Worm (Caenorhabditis elegans) whole organism, L1 larva: ENCODE measurements around the gene R09H10.6.
A peak's percentile ranks its signal among the peaks of the same experiment; 100 is the strongest.

Experiments
- C04F5.9 ChIP-seq: sonication (generic microtip); optimal IDR thresholded peaks from 2 replicates; lab custom pipeline; 2016; ENCODE audit warnings: missing genetic modification characterization, missing compliant biosample characterization
- C16A3.4 ChIP-seq: fragments of 150-350 bp; optimal IDR thresholded peaks from 2 replicates; lab custom pipeline; 2014; ENCODE audit warnings: missing biosample characterization, missing genetic modification characterization
- aha-1 ChIP-seq: fragments of 150-350 bp; optimal IDR thresholded peaks from 2 replicates; lab custom pipeline; 2014; ENCODE audit warnings: missing biosample characterization, missing genetic modification characterization
- blmp-1 ChIP-seq: fragments of 150-350 bp; optimal IDR thresholded peaks from 2 replicates; lab custom pipeline; 2014; ENCODE audit warnings: missing biosample characterization, missing genetic modification characterization
- ceh-90 ChIP-seq: sonication (generic microtip); optimal IDR thresholded peaks from 2 replicates; lab custom pipeline; 2016; ENCODE audit warnings: missing genetic modification characterization, missing compliant biosample characterization
- dpl-1 ChIP-seq, 3 experiments: fragments of 150-350 bp in 2 of 3; sonication (generic microtip) in 1 of 3; optimal IDR thresholded peaks; 2 replicates each; lab custom pipeline; 2014 to 2017; ENCODE audit warnings: missing biosample characterization in 3 of 3, missing genetic modification characterization in 3 of 3, missing genetic modification reagents in 3 of 3
- dsc-1 ChIP-seq: sonication (generic microtip); optimal IDR thresholded peaks from 2 replicates; lab custom pipeline; 2016; ENCODE audit warnings: mild to moderate bottlenecking, missing genetic modification characterization, missing compliant biosample characterization
- efl-1 ChIP-seq, 4 experiments: fragments of 150-350 bp; optimal IDR thresholded peaks in 3 of 4; peaks in 1 of 4; 1 replicate in 1 of 4; 2 replicates in 3 of 4; lab custom pipeline; 2014; ENCODE audit warnings: missing biosample characterization in 2 of 4, missing genetic modification characterization in 2 of 4, missing genetic modification reagents in 2 of 4
- efl-3 ChIP-seq: fragments of 200-800 bp; sonication (Bioruptor generic); optimal IDR thresholded peaks from 2 replicates; lab custom pipeline; 2018; ENCODE audit warnings: mild to moderate bottlenecking, missing genetic modification characterization, missing compliant biosample characterization
- elt-3 ChIP-seq, 6 experiments: fragments of 150-350 bp in 1 of 6; sonication (generic microtip); optimal IDR thresholded peaks; 2 replicates each; lab custom pipeline; 2017 to 2018; ENCODE audit warnings: missing biosample characterization in 6 of 6, missing genetic modification characterization in 6 of 6, inconsistent platforms in 1 of 6
- fkh-4 ChIP-seq: sonication (generic microtip); optimal IDR thresholded peaks from 2 replicates; lab custom pipeline; 2016; ENCODE audit warnings: missing compliant biosample characterization, missing genetic modification characterization, borderline replicate concordance
- fos-1 ChIP-seq: fragments of 150-350 bp; optimal IDR thresholded peaks from 2 replicates; lab custom pipeline; 2014; ENCODE audit warnings: missing biosample characterization, missing genetic modification characterization
- irx-1 ChIP-seq: sonication (generic microtip); optimal IDR thresholded peaks from 2 replicates; lab custom pipeline; 2016; ENCODE audit warnings: missing genetic modification characterization, missing compliant biosample characterization
- jun-1 ChIP-seq: fragments of 150-350 bp; optimal IDR thresholded peaks from 2 replicates; lab custom pipeline; 2014; ENCODE audit warnings: missing biosample characterization, missing genetic modification reagents, missing genetic modification characterization
- lin-14 ChIP-seq: fragments of 200-800 bp; sonication (Bioruptor generic); optimal IDR thresholded peaks from 2 replicates; lab custom pipeline; 2018; ENCODE audit warnings: mild to moderate bottlenecking, missing genetic modification characterization, moderate library complexity, missing compliant biosample characterization
- mab-9 ChIP-seq: fragments of 200-800 bp; sonication (Bioruptor generic); IDR thresholded peaks from 2 replicates; pipeline ENCODE4 v1.3.6; 2022; ENCODE audit warnings: missing genetic modification reagents, missing genetic modification characterization, missing compliant biosample characterization
- mdl-1 ChIP-seq, 2 experiments: fragments of 150-350 bp; optimal IDR thresholded peaks; 2 replicates each; lab custom pipeline; 2014 to 2017; ENCODE audit warnings: missing biosample characterization in 2 of 2, missing genetic modification characterization in 2 of 2, inconsistent platforms in 1 of 2
- nhr-12 ChIP-seq: sonication (generic microtip); optimal IDR thresholded peaks from 2 replicates; lab custom pipeline; 2017; ENCODE audit warnings: missing biosample characterization, missing genetic modification characterization
- nhr-19 ChIP-seq: fragments of 200-800 bp; sonication (Bioruptor generic); conservative IDR thresholded peaks from 2 replicates; pipeline ENCODE4 v1.3.6; 2022; ENCODE audit warnings: missing genetic modification characterization, missing compliant biosample characterization
- nhr-20 ChIP-seq: sonication (generic microtip); optimal IDR thresholded peaks from 2 replicates; lab custom pipeline; 2016; ENCODE audit warnings: mild to moderate bottlenecking, missing genetic modification characterization, missing compliant biosample characterization
- nhr-237 ChIP-seq: fragments of 150-350 bp; optimal IDR thresholded peaks from 2 replicates; lab custom pipeline; 2014; ENCODE audit warnings: missing biosample characterization, missing genetic modification characterization
- nhr-71 ChIP-seq: sonication (generic microtip); optimal IDR thresholded peaks from 2 replicates; lab custom pipeline; 2016; ENCODE audit warnings: mild to moderate bottlenecking, missing genetic modification characterization, moderate library complexity, missing compliant biosample characterization
- nhr-76 ChIP-seq: sonication (generic microtip); optimal IDR thresholded peaks from 2 replicates; lab custom pipeline; 2017; ENCODE audit warnings: missing biosample characterization, missing genetic modification characterization
- nhr-85 ChIP-seq: sonication (generic microtip); peaks from one replicate; lab custom pipeline; 2016; ENCODE audit warnings: missing genetic modification characterization, inconsistent platforms, missing compliant biosample characterization
- pax-3 ChIP-seq: fragments of 200-800 bp; sonication (Bioruptor generic); optimal IDR thresholded peaks from 2 replicates; lab custom pipeline; 2018; ENCODE audit warnings: mild to moderate bottlenecking, missing genetic modification characterization, moderate library complexity, missing compliant biosample characterization
- pqm-1 ChIP-seq: sonication (generic microtip); optimal IDR thresholded peaks from 3 replicates; lab custom pipeline; 2017; ENCODE audit warnings: missing biosample characterization, missing genetic modification characterization
- rnt-1 ChIP-seq: sonication (generic microtip); optimal IDR thresholded peaks from 2 replicates; lab custom pipeline; 2016; ENCODE audit warnings: mild to moderate bottlenecking, missing genetic modification characterization, moderate library complexity, missing compliant biosample characterization
- snu-23 ChIP-seq: sonication (generic microtip); optimal IDR thresholded peaks from 2 replicates; lab custom pipeline; 2016; ENCODE audit warnings: missing genetic modification characterization, missing compliant biosample characterization
- sox-4 ChIP-seq: sonication (generic microtip); optimal IDR thresholded peaks from 2 replicates; lab custom pipeline; 2016; ENCODE audit warnings: missing genetic modification characterization, missing compliant biosample characterization
- sup-37 ChIP-seq: fragments of 200-800 bp; sonication (Bioruptor generic); optimal IDR thresholded peaks from 2 replicates; lab custom pipeline; 2018; ENCODE audit warnings: mild to moderate bottlenecking, missing genetic modification characterization, missing compliant biosample characterization
- unc-130 ChIP-seq: fragments of 150-350 bp; optimal IDR thresholded peaks from 2 replicates; lab custom pipeline; 2017; ENCODE audit warnings: missing biosample characterization, missing genetic modification characterization, inconsistent platforms
- unc-30 ChIP-seq: sonication (generic microtip); optimal IDR thresholded peaks from 2 replicates; lab custom pipeline; 2017; ENCODE audit warnings: missing biosample characterization, missing genetic modification characterization
- vab-15 ChIP-seq: sonication (generic microtip); optimal IDR thresholded peaks from 2 replicates; lab custom pipeline; 2017; ENCODE audit warnings: missing genotype, mild to moderate bottlenecking, missing genetic modification characterization, missing compliant biosample characterization
- xbp-1 ChIP-seq: sonication (generic microtip); optimal IDR thresholded peaks from 2 replicates; lab custom pipeline; 2016; ENCODE audit warnings: missing genetic modification characterization, missing compliant biosample characterization
- ztf-4 ChIP-seq: fragments of 150-350 bp; optimal IDR thresholded peaks from 2 replicates; lab custom pipeline; 2014; ENCODE audit warnings: missing biosample characterization, missing genetic modification characterization

R09H10.6 gene

DNA sequence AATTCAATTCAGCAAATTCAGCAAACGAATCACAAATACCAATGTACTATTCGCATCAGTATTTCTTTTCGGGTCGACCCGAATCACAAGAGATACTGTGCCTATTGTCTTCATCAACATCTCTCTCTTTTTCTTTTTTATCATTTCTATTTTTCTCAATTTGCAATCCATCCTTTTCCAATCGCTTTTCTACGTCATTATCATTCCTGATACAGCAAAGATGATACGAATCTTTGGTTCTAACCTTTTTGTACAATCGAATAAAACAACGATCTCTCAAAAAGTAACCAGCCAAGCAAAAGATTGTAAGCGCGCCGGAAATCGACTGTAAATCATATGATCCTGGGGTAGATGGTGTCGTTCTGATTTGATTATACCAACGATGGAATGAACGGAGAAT, 1.5 kb downstream of the R09H10.6 start:
- TF ChIP-seq nhr-85 = peak; percentile 80
- no peak for TF ChIP-seq unc-30
- peak; percentile 51 for TF ChIP-seq lin-14 (GFP tag; lab: Kevin White, UChicago)
- no peak for TF ChIP-seq fos-1
- TF ChIP-seq mdl-1 (tag; optimal IDR thresholded peaks at IDR 0.05; lab: Kevin White, UChicago) = no peak
- TF ChIP-seq nhr-19 (GFP tag; lab: Robert Waterston, UW) = no peak
- peak; percentile 21 for TF ChIP-seq nhr-20 (tag; lab: Kevin White, UChicago)
- TF ChIP-seq blmp-1 (tag; lab: Kevin White, UChicago) = peak; percentile 55
- TF ChIP-seq C16A3.4 = no peak
- peak in 5 of 6 experiments; percentile 46 to 79 (median 61) for TF ChIP-seq elt-3 (tag; optimal IDR thresholded peaks at IDR 0.05; lab: Kevin White, UChicago)
- TF ChIP-seq mab-9 (GFP tag; lab: Robert Waterston, UW) = no peak
- TF ChIP-seq, all 84 proteins: peak for 5

- TF ChIP-seq nhr-85 (peak; percentile 83), lin-14 (GFP tag; lab: Kevin White, UChicago) (peak; percentile 36), snu-23 (GFP tag; lab: Kevin White, UChicago) (peak; percentile 12), nhr-71 (tag; lab: Kevin White, UChicago) (peak; percentile 19), blmp-1 (tag; lab: Kevin White, UChicago) (peak; percentile 69), nhr-20 (tag; lab: Kevin White, UChicago) (peak; percentile 27), pqm-1 (tag; lab: Kevin White, UChicago) (no peak), sox-4 (no peak), elt-3 (tag; optimal IDR thresholded peaks at IDR 0.05; lab: Kevin White, UChicago) (peak in 1 of 6 experiments; percentile 3), dsc-1 (tag; lab: Kevin White, UChicago) (no peak)
Measured at ce11 chrIV:10612281-10612680, 3.9 kb downstream of the R09H10.6 start.

DNA sequence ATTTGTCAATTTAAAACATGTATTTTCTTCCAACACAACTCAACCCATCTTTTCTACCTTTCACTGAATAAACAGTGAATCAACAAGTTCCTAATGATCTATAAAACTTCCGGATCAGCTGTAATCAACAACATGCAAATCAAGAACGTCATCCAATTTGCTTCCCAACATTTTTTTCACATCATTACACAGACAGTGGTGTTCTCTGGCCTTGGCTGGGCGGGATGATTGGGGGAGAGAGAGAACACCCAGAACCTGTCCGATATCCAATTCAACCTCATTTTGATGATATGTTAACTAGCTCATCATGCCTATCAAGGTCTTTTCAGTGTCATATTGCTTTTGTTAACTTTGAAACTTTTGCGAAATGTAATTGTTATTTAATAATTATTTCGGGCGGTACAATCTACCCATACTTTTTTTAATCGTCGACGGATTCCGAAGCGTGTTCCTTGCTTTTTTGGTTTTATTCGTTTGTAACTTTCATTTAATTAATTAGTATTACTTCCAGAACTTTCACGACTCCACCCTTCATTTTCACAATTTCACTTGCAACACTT, 6.6 kb downstream of the R09H10.6 start, which contains the start of gene ptr-14:
TSS of gene ptr-14 (plus strand) at position 510 of the 560 bp plus-strand sequence.
- TF ChIP-seq nhr-12 (no peak), nhr-85 (peak; percentile 50)

ce11 chrIV:10616366-10616765, 8.0 kb downstream of the R09H10.6 start:
- no peak for TF ChIP-seq xbp-1
- no peak for TF ChIP-seq sox-4
- TF ChIP-seq pax-3 (tag; lab: Kevin White, UChicago) = no peak
- TF ChIP-seq fkh-4 = no peak
- no peak for TF ChIP-seq nhr-85
- TF ChIP-seq blmp-1 (tag; lab: Kevin White, UChicago) = peak; percentile 76
- peak in 1 of 6 experiments; percentile 57 for TF ChIP-seq elt-3 (tag; optimal IDR thresholded peaks at IDR 0.05; lab: Kevin White, UChicago)
- no peak for TF ChIP-seq lin-14 (GFP tag; lab: Kevin White, UChicago)
- no peak for TF ChIP-seq sup-37 (GFP tag; lab: Kevin White, UChicago)
- TF ChIP-seq dpl-1 (GFP tag; optimal IDR thresholded peaks at IDR 0.05; lab: Kevin White, UChicago) = no peak
- TF ChIP-seq aha-1 = no peak
- TF ChIP-seq jun-1 (tag; lab: Kevin White, UChicago) = no peak
- TF ChIP-seq nhr-71 (tag; lab: Kevin White, UChicago) = no peak
- TF ChIP-seq efl-3 (GFP tag; lab: Kevin White, UChicago) = no peak
- TF ChIP-seq efl-1 (optimal IDR thresholded peaks at IDR 0.05; lab: Kevin White, UChicago) = no peak
- TF ChIP-seq efl-1 (GFP tag; optimal IDR thresholded peaks at IDR 0.05 in 1 of 2; lab: Kevin White, UChicago) = peak in 1 of 2 experiments; percentile 21
- no peak for TF ChIP-seq nhr-76
- no peak for TF ChIP-seq nhr-237
- TF ChIP-seq rnt-1 = no peak
- no peak for TF ChIP-seq ceh-90 (tag; lab: Kevin White, UChicago)
- no peak for TF ChIP-seq ztf-4 (tag; lab: Kevin White, UChicago)
- no peak for TF ChIP-seq vab-15
- TF ChIP-seq C04F5.9 (tag; lab: Kevin White, UChicago) = no peak
- TF ChIP-seq C16A3.4 = no peak
- no peak for TF ChIP-seq unc-130 (tag; lab: Kevin White, UChicago)
- no peak for TF ChIP-seq irx-1 (tag; lab: Kevin White, UChicago)
